Fruit fly (Drosophila melanogaster) whole organism, embryonic: ENCODE data around the gene CG2187.

Source experiments
- B-H1 ChIP-seq: fragments of 200-800 bp; sonication (Bioruptor generic); IDR thresholded peaks from 3 replicates; pipeline ENCODE4 v1.3.6; 2022; ENCODE audit warnings: missing biosample characterization, missing genetic modification characterization
- CG10274 ChIP-seq: fragments of 200-800 bp; sonication (Bioruptor generic); optimal IDR thresholded peaks from 3 replicates; lab custom pipeline; 2017; ENCODE audit warnings: missing biosample characterization, mild to moderate bottlenecking, missing genetic modification characterization
- CG10321 ChIP-seq: fragments of 200-800 bp; sonication (Bioruptor generic); IDR thresholded peaks from 2 replicates; pipeline ENCODE4 v1.3.6; 2022; ENCODE audit warnings: missing biosample characterization, missing genetic modification characterization
- CG12942 ChIP-seq: fragments of 200-800 bp; sonication (Bioruptor generic); optimal IDR thresholded peaks from 3 replicates; lab custom pipeline; 2016; ENCODE audit warnings: missing biosample characterization, missing genetic modification characterization
- CG13775 ChIP-seq: fragments of 200-800 bp; sonication (Bioruptor generic); optimal IDR thresholded peaks from 3 replicates; lab custom pipeline; 2017; ENCODE audit warnings: missing biosample characterization, mild to moderate bottlenecking, missing genetic modification characterization
- CG14014 ChIP-seq: fragments of 200-800 bp; sonication (Bioruptor generic); IDR thresholded peaks from 2 replicates; pipeline ENCODE4 v1.3.6; 2022; ENCODE audit warnings: missing biosample characterization, missing genetic modification characterization
- CG14667 ChIP-seq: fragments of 200-800 bp; sonication (Bioruptor generic); IDR thresholded peaks from 2 replicates; pipeline ENCODE4 v1.3.6; 2022; ENCODE audit warnings: missing biosample characterization, missing genetic modification characterization
- CG17802 ChIP-seq: fragments of 200-800 bp; sonication (Bioruptor generic); optimal IDR thresholded peaks from 2 replicates; lab custom pipeline; 2018; ENCODE audit warnings: missing biosample characterization, mild to moderate bottlenecking, missing genetic modification characterization, moderate library complexity
- CG2678 ChIP-seq: fragments of 200-800 bp; sonication (Bioruptor generic); optimal IDR thresholded peaks from 3 replicates; lab custom pipeline; 2019; ENCODE audit warnings: missing biosample characterization, mild to moderate bottlenecking, missing genetic modification characterization, moderate library complexity
- CG30403 ChIP-seq: fragments of 200-800 bp; sonication (Bioruptor generic); optimal IDR thresholded peaks from 3 replicates; lab custom pipeline; 2016; ENCODE audit warnings: missing biosample characterization, missing genetic modification characterization
- CG43689 ChIP-seq: fragments of 200-800 bp; sonication (Bioruptor generic); IDR thresholded peaks from 2 replicates; pipeline ENCODE4 v1.3.6; 2022; ENCODE audit warnings: missing biosample characterization, missing genetic modification characterization
- CG4707 ChIP-seq: fragments of 200-800 bp; sonication (Bioruptor generic); optimal IDR thresholded peaks from 2 replicates; lab custom pipeline; 2018; ENCODE audit warnings: missing biosample characterization, mild to moderate bottlenecking, missing genetic modification characterization, moderate library complexity
- CG4730 ChIP-seq: fragments of 200-800 bp; sonication (Bioruptor generic); IDR thresholded peaks from 2 replicates; pipeline ENCODE4 v1.3.6; 2022; ENCODE audit warnings: missing biosample characterization, missing genetic modification characterization
- CG5953 ChIP-seq: fragments of 200-800 bp; sonication (Bioruptor generic); IDR thresholded peaks from 2 replicates; pipeline ENCODE4 v1.3.6; 2022; ENCODE audit warnings: missing biosample characterization, missing genetic modification characterization
- CG6683 ChIP-seq: fragments of 200-800 bp; sonication (Bioruptor generic); optimal IDR thresholded peaks from 2 replicates; lab custom pipeline; 2017; ENCODE audit warnings: missing biosample characterization, mild to moderate bottlenecking, missing genetic modification characterization, missing genetic modification reagents
- CG6765 ChIP-seq: fragments of 200-800 bp; sonication (Bioruptor generic); optimal IDR thresholded peaks from 3 replicates; lab custom pipeline; 2017; ENCODE audit warnings: missing biosample characterization, mild to moderate bottlenecking, missing genetic modification characterization
- CG7745 ChIP-seq: fragments of 200-800 bp; sonication (Bioruptor generic); optimal IDR thresholded peaks from 2 replicates; lab custom pipeline; 2018; ENCODE audit warnings: missing biosample characterization, mild to moderate bottlenecking, missing genetic modification characterization, moderate library complexity
- Doc3 ChIP-seq: fragments of 200-800 bp; sonication (Bioruptor generic); IDR thresholded peaks from 3 replicates; pipeline ENCODE4 v1.3.6; 2022; ENCODE audit warnings: missing biosample characterization, missing genetic modification characterization; ENCODE audit not compliant: partially characterized antibody
- Eip74EF ChIP-seq, 2 experiments: fragments of 200-800 bp in 1 of 2; fragments of >200 bp in 1 of 2; sonication (Bioruptor generic) in 1 of 2; optimal IDR thresholded peaks; 2 replicates each; lab custom pipeline; 2017 to 2019; ENCODE audit warnings: missing biosample characterization in 2 of 2, missing genetic modification characterization in 2 of 2, mild to moderate bottlenecking in 1 of 2, moderate library complexity in 1 of 2
- HLH4C ChIP-seq: fragments of 200-800 bp; sonication (Bioruptor generic); IDR thresholded peaks from 3 replicates; pipeline ENCODE4 v1.3.6; 2022; ENCODE audit warnings: missing biosample characterization, missing genetic modification characterization; ENCODE audit not compliant: partially characterized antibody
- HLH54F ChIP-seq: fragments of 200-800 bp; sonication (Bioruptor generic); optimal IDR thresholded peaks from 3 replicates; lab custom pipeline; 2016; ENCODE audit warnings: missing biosample characterization, missing genetic modification characterization
- Hr39 ChIP-seq: fragments of >200 bp; optimal IDR thresholded peaks from 2 replicates; lab custom pipeline; 2017
- Hr51 ChIP-seq, 2 experiments: fragments of 200-800 bp; sonication (Bioruptor generic); optimal IDR thresholded peaks; 2 replicates in 1 of 2; 3 replicates in 1 of 2; lab custom pipeline; 2016 to 2018; ENCODE audit warnings: missing biosample characterization in 2 of 2, missing genetic modification characterization in 2 of 2, mild to moderate bottlenecking in 1 of 2, moderate library complexity in 1 of 2
- Meics ChIP-seq: fragments of 200-800 bp; sonication (Bioruptor generic); optimal IDR thresholded peaks from 2 replicates; lab custom pipeline; 2017; ENCODE audit warnings: missing biosample characterization, mild to moderate bottlenecking, missing genetic modification characterization
- Oli ChIP-seq: fragments of 200-800 bp; sonication (Bioruptor generic); optimal IDR thresholded peaks from 2 replicates; lab custom pipeline; 2018; ENCODE audit warnings: missing biosample characterization, mild to moderate bottlenecking, missing genetic modification characterization, moderate library complexity
- Sry-β ChIP-seq: fragments of 200-800 bp; sonication (Bioruptor generic); optimal IDR thresholded peaks from 2 replicates; lab custom pipeline; 2018; ENCODE audit warnings: missing biosample characterization, mild to moderate bottlenecking, missing genetic modification characterization, moderate library complexity
- Taf1 ChIP-seq: fragments of 200-800 bp; sonication (Bioruptor generic); IDR thresholded peaks from 2 replicates; pipeline ENCODE4 v1.3.6; 2022; ENCODE audit warnings: missing biosample characterization, missing genetic modification characterization
- Vsx1 ChIP-seq: fragments of 200-800 bp; sonication (Bioruptor generic); optimal IDR thresholded peaks from 2 replicates; lab custom pipeline; 2017; ENCODE audit warnings: missing biosample characterization, mild to moderate bottlenecking, missing genetic modification characterization, missing genetic modification reagents
- amos ChIP-seq: fragments of 200-800 bp; sonication (Bioruptor generic); IDR thresholded peaks from 2 replicates; pipeline ENCODE4 v1.3.6; 2022; ENCODE audit warnings: missing biosample characterization, missing genetic modification characterization; ENCODE audit not compliant: partially characterized antibody
- ase ChIP-seq: fragments of 200-800 bp; sonication (Bioruptor generic); IDR thresholded peaks from 3 replicates; pipeline ENCODE4 v1.3.6; 2022; ENCODE audit warnings: missing biosample characterization, missing genetic modification characterization
- bbx ChIP-seq: fragments of 200-800 bp; sonication (Bioruptor generic); IDR thresholded peaks from 2 replicates; pipeline ENCODE4 v1.3.6; 2022; ENCODE audit warnings: missing biosample characterization, missing genetic modification characterization; ENCODE audit not compliant: partially characterized antibody
- bsh ChIP-seq, 2 experiments: fragments of 200-800 bp; sonication (Bioruptor generic); optimal IDR thresholded peaks; 2 replicates each; lab custom pipeline; 2017 to 2018; ENCODE audit warnings: mild to moderate bottlenecking in 2 of 2, missing biosample characterization in 2 of 2, missing genetic modification characterization in 2 of 2, moderate library complexity in 1 of 2
- btn ChIP-seq: fragments of 200-800 bp; sonication (Bioruptor generic); optimal IDR thresholded peaks from 2 replicates; lab custom pipeline; 2016; ENCODE audit warnings: missing biosample characterization, missing genetic modification characterization
- corto ChIP-seq: fragments of 200-800 bp; sonication (Bioruptor generic); optimal IDR thresholded peaks from 2 replicates; lab custom pipeline; 2016; ENCODE audit warnings: missing biosample characterization, mild to moderate bottlenecking, missing genetic modification characterization, moderate library complexity
- crol ChIP-seq: fragments of 200-800 bp; sonication (Bioruptor generic); IDR thresholded peaks from 2 replicates; pipeline ENCODE4 v1.3.6; 2022; ENCODE audit warnings: missing biosample characterization, missing genetic modification characterization
- da ChIP-seq: fragments of 200-800 bp; sonication (Bioruptor generic); optimal IDR thresholded peaks from 2 replicates; lab custom pipeline; 2016; ENCODE audit warnings: missing biosample characterization, missing genetic modification characterization
- fd64A ChIP-seq: fragments of 200-800 bp; sonication (Bioruptor generic); optimal IDR thresholded peaks from 3 replicates; lab custom pipeline; 2018; ENCODE audit warnings: missing biosample characterization, mild to moderate bottlenecking, missing genetic modification characterization
- grau ChIP-seq: fragments of 200-800 bp; optimal IDR thresholded peaks from 3 replicates; lab custom pipeline; 2019; ENCODE audit warnings: missing biosample characterization, mild to moderate bottlenecking, missing genetic modification characterization, moderate library complexity
- ind ChIP-seq: fragments of 200-800 bp; sonication (Bioruptor generic); optimal IDR thresholded peaks from 3 replicates; lab custom pipeline; 2016; ENCODE audit warnings: missing biosample characterization, missing genetic modification characterization
- nom ChIP-seq: fragments of 200-800 bp; sonication (Bioruptor generic); optimal IDR thresholded peaks from 2 replicates; lab custom pipeline; 2017; ENCODE audit warnings: missing biosample characterization, missing genetic modification characterization, mild to moderate bottlenecking, moderate library complexity, missing genetic modification reagents
- org-1 ChIP-seq: fragments of 200-800 bp; sonication (Bioruptor generic); optimal IDR thresholded peaks from 2 replicates; lab custom pipeline; 2017; ENCODE audit warnings: missing biosample characterization, missing genetic modification characterization
- sens ChIP-seq: fragments of 200-800 bp; sonication (Bioruptor generic); peaks from one replicate; lab custom pipeline; 2016; ENCODE audit warnings: missing biosample characterization, missing genetic modification characterization
- slp2 ChIP-seq: fragments of 200-800 bp; sonication (Bioruptor generic); optimal IDR thresholded peaks from 2 replicates; lab custom pipeline; 2016; ENCODE audit warnings: missing biosample characterization, missing genetic modification characterization
- sna ChIP-seq: fragments of 200-800 bp; sonication (Bioruptor generic); IDR thresholded peaks from 2 replicates; pipeline ENCODE4 v1.3.6; 2022; ENCODE audit warnings: missing biosample characterization, missing genetic modification characterization; ENCODE audit not compliant: partially characterized antibody
- tio ChIP-seq: fragments of 200-800 bp; sonication (Bioruptor generic); optimal IDR thresholded peaks from 2 replicates; lab custom pipeline; 2017; ENCODE audit warnings: missing biosample characterization, missing genetic modification characterization, inconsistent platforms
- tll ChIP-seq, 2 experiments: fragments of 200-800 bp in 1 of 2; fragments of >200 bp in 1 of 2; sonication (Bioruptor generic) in 1 of 2; optimal IDR thresholded peaks; 2 replicates each; lab custom pipeline; 2017 to 2019; ENCODE audit warnings: missing biosample characterization in 2 of 2, missing genetic modification characterization in 2 of 2, mild to moderate bottlenecking in 1 of 2, moderate library complexity in 1 of 2
- toy ChIP-seq: fragments of 200-800 bp; sonication (Bioruptor generic); IDR thresholded peaks from 2 replicates; pipeline ENCODE4 v1.3.6; 2022; ENCODE audit warnings: missing biosample characterization, missing genetic modification characterization
- z ChIP-seq: fragments of 200-800 bp; sonication (Bioruptor generic); IDR thresholded peaks from 3 replicates; pipeline ENCODE4 v1.3.6; 2022; ENCODE audit warnings: missing biosample characterization, missing genetic modification characterization

Gene CG2187

DNA sequence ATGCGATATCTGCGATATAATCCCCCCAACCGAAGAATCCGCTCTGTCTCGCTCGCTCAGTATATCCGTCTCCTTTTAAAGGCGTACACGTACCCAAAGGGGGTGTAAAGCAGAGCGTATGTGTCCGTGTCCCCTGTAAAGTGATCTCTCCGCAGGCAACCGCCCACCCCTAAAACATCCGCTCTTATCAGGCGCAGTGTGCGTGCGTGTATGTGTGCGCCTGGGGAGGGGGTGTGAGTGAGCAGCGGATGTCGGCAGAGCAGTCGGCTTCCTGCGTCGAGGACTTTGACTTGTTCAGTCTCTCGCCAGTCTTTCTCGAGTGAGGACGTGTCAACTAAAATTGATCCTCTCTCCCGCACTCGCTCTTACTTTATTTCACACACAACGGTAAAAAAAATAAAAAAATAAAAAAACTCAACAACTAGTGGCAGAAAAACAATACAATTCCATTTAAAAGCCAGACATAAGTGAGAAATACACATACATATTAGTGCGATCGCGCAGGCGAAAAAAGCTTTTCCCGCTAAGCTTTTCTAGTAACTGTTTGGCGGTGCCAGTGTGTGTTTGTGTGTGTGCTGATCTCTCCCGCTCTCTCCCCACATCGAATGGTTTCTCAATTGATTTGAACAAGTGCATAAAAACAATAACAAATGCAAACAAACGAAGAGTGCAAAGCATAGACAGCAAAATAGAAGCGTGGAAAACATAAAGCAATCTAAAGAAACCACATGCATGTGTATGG is 32.8 kb downstream of the CG2187 start (continued):
- TF ChIP-seq CG6683 (GFP tag; lab: Kevin White, UChicago) (no peak), CG17802 (tag; lab: Kevin White, UChicago) (no peak), CG10321 (GFP tag; lab: Robert Waterston, UW) (no peak), Hr39 (lab: Kevin White, UChicago) (no peak), z (peak; percentile 47; the same call in 1 of the 3 replicates), Meics (no peak), CG5953 (no peak), btn (no peak), CG10274 (GFP tag; lab: Kevin White, UChicago) (no peak), Taf1 (no peak), sna (GFP tag; lab: Robert Waterston, UW) (0 out of 2 replicates have a peak, but pooled peaks have one; percentile 18), slp2 (no peak), bbx (GFP tag; lab: Robert Waterston, UW) (peak; percentile 26; the same call in 1 of the 2 replicates), sens (peak; percentile 65), Doc3 (GFP tag; lab: Robert Waterston, UW) (no peak), tio (GFP tag; lab: Kevin White, UChicago) (no peak), Hr51 (GFP tag; optimal IDR thresholded peaks at IDR 0.05; lab: Kevin White, UChicago) (no peak), CG6765 (GFP tag; lab: Kevin White, UChicago) (no peak), toy (no peak), tll (GFP tag; optimal IDR thresholded peaks at IDR 0.05; lab: Kevin White, UChicago) (peak in 1 of 2 experiments; percentile 41), da (no peak), Oli (tag; lab: Kevin White, UChicago) (no peak), nom (peak; percentile 95), HLH4C (no peak), CG2678 (tag; lab: Kevin White, UChicago) (no peak), CG13775 (GFP tag; lab: Kevin White, UChicago) (no peak), CG43689 (GFP tag; lab: Robert Waterston, UW) (no peak), CG4730 (GFP tag; lab: Robert Waterston, UW) (no peak), corto (GFP tag; lab: Kevin White, UChicago) (no peak), CG14667 (no peak), CG30403 (GFP tag; lab: Kevin White, UChicago) (no peak), Sry-β (no peak), ase (0 out of 3 replicates have a peak, but pooled peaks have one; percentile 4), crol (GFP tag; lab: Robert Waterston, UW) (peak; percentile 71), fd64A (GFP tag; lab: Kevin White, UChicago) (no peak), Vsx1 (GFP tag; lab: Kevin White, UChicago) (peak; percentile 11), ind (GFP tag; lab: Kevin White, UChicago) (no peak), org-1 (GFP tag; lab: Kevin White, UChicago) (no peak), grau (tag; lab: Kevin White, UChicago) (no peak), Eip74EF (GFP tag; optimal IDR thresholded peaks at IDR 0.05; lab: Kevin White, UChicago) (peak in 1 of 2 experiments; percentile 2), amos (no peak), CG12942 (no peak), HLH54F (GFP tag; lab: Kevin White, UChicago) (no peak), CG7745 (tag; lab: Kevin White, UChicago) (no peak), CG14014 (GFP tag; lab: Robert Waterston, UW) (0 out of 2 replicates have a peak, but pooled peaks have one; percentile 10), B-H1 (GFP tag; lab: Robert Waterston, UW) (no peak), CG4707 (GFP tag; lab: Kevin White, UChicago) (no peak), bsh (GFP tag; optimal IDR thresholded peaks at IDR 0.05; lab: Kevin White, UChicago) (no peak)
